Fruit fly (Drosophila melanogaster): ENCODE measurements around the gene CG14115.

The CG14115 gene

dm6 chr3L:13030055-13030634 lies 31.1 kb downstream of the CG14115 start (continued):
- TF ChIP-seq kni (GFP tag; optimal IDR thresholded peaks at IDR 0.05) (no peak), Elba2 (GFP tag; optimal IDR thresholded peaks at IDR 0.05) (no peak), gem (tag; optimal IDR thresholded peaks at IDR 0.05) (peak; percentile 53), CG3407 (GFP tag; optimal IDR thresholded peaks at IDR 0.05) (no peak), pan (optimal IDR thresholded peaks at IDR 0.05) (no peak), pan (GFP tag; optimal IDR thresholded peaks at IDR 0.05 in 1 of 2, IDR thresholded peaks at IDR 0.05 in 1 of 2) (peak in 1 of 2 experiments; percentile 53), danr (GFP tag; IDR thresholded peaks at IDR 0.05) (0 out of 2 replicates have a peak, but pooled peaks have one; percentile 9), nmo (GFP tag; optimal IDR thresholded peaks at IDR 0.05) (peak; percentile 15), NK7.1 (GFP tag; optimal IDR thresholded peaks at IDR 0.05) (no peak), CG30020 (tag; optimal IDR thresholded peaks at IDR 0.05) (no peak), maf-S (GFP tag; optimal IDR thresholded peaks at IDR 0.05) (no peak), CG8290 (GFP tag; optimal IDR thresholded peaks at IDR 0.05) (no peak), CG8290 (tag; optimal IDR thresholded peaks at IDR 0.05) (no peak), CG2875 (GFP tag; optimal IDR thresholded peaks at IDR 0.05) (no peak), CG10979 (tag; optimal IDR thresholded peaks at IDR 0.05) (peak; percentile 3), CG6765 (GFP tag; optimal IDR thresholded peaks at IDR 0.05) (no peak), CG16863 (GFP tag; optimal IDR thresholded peaks at IDR 0.05) (no peak), zen2 (GFP tag; IDR thresholded peaks at IDR 0.05; ENCODE audit: partially characterized antibody) (no peak), jigr1 (GFP tag; IDR thresholded peaks at IDR 0.05) (no peak), CG13424 (tag; optimal IDR thresholded peaks at IDR 0.05) (peak; percentile 30), ash1 (GFP tag; optimal IDR thresholded peaks at IDR 0.05) (no peak), Sry-δ (GFP tag; optimal IDR thresholded peaks at IDR 0.05) (no peak), CG11398 (GFP tag; optimal IDR thresholded peaks at IDR 0.05) (no peak), ro (GFP tag; IDR thresholded peaks at IDR 0.05) (no peak), Ssrp (tag; optimal IDR thresholded peaks at IDR 0.05) (peak; percentile 1), sim (GFP tag; IDR thresholded peaks at IDR 0.05) (no peak), CG12769 (tag; optimal IDR thresholded peaks at IDR 0.05) (peak; percentile 20), hkb (optimal IDR thresholded peaks at IDR 0.05) (no peak), hkb (GFP tag; IDR thresholded peaks at IDR 0.05) (0 out of 2 replicates have a peak, but pooled peaks have one; percentile 7), CG31224 (GFP tag; IDR thresholded peaks at IDR 0.05) (peak; percentile 6; the same call in 1 of the 2 replicates), sens (GFP tag) (peak; percentile 79), ham (GFP tag; IDR thresholded peaks at IDR 0.05) (no peak), CG30403 (GFP tag; optimal IDR thresholded peaks at IDR 0.05) (peak; percentile 37), CG17359 (tag; optimal IDR thresholded peaks at IDR 0.05) (no peak), CG31441 (GFP tag; IDR thresholded peaks at IDR 0.05) (peak; percentile 48; the same call in 1 of the 2 replicates), Stat92E (GFP tag; optimal IDR thresholded peaks at IDR 0.05) (no peak), Rfx (GFP tag; IDR thresholded peaks at IDR 0.05) (peak; percentile 22; the same call in 1 of the 2 replicates), E2f1 (GFP tag; IDR thresholded peaks at IDR 0.05) (no peak), CG9817 (tag; optimal IDR thresholded peaks at IDR 0.05) (peak; percentile 7), Awh (GFP tag; IDR thresholded peaks at IDR 0.05) (no peak), lilli (GFP tag; optimal IDR thresholded peaks at IDR 0.05) (peak; percentile 7), CG4854 (GFP tag; optimal IDR thresholded peaks at IDR 0.05) (no peak), dmrt99B (tag; optimal IDR thresholded peaks at IDR 0.05) (peak; percentile 57), CG14441 (GFP tag; IDR thresholded peaks at IDR 0.05) (no peak), CG7271 (tag; optimal IDR thresholded peaks at IDR 0.05) (no peak), CG8924 (tag; optimal IDR thresholded peaks at IDR 0.05) (peak; percentile 22), CG2678 (tag; optimal IDR thresholded peaks at IDR 0.05) (peak; percentile 44), Sox102F (GFP tag; optimal IDR thresholded peaks at IDR 0.05) (peak; percentile 56), Taf1 (GFP tag; IDR thresholded peaks at IDR 0.05) (no peak), CG7963 (GFP tag; IDR thresholded peaks at IDR 0.05; ENCODE audit: partially characterized antibody) (no peak), CG4820 (GFP tag; optimal IDR thresholded peaks at IDR 0.05) (no peak)
